Worm (Caenorhabditis elegans) whole organism, young adult: Measurements from ENCODE around the gene fbxa-197.

Source experiments
- B0019.2 ChIP-seq: fragments of 200-800 bp; sonication (Bioruptor generic); conservative IDR thresholded peaks from 2 replicates; pipeline ENCODE4 v1.3.6; 2022; ENCODE audit warnings: missing genetic modification reagents, missing genetic modification characterization, missing compliant biosample characterization
- B0261.1 ChIP-seq: sonication (generic microtip); optimal IDR thresholded peaks from 2 replicates; lab custom pipeline; 2016; ENCODE audit warnings: mild to moderate bottlenecking, missing genetic modification characterization, moderate library complexity, missing compliant biosample characterization
- B0336.3 ChIP-seq: fragments of 200-800 bp; sonication (Bioruptor generic); IDR thresholded peaks from 2 replicates; pipeline ENCODE4 v1.3.6; 2022; ENCODE audit warnings: missing genetic modification characterization, missing compliant biosample characterization
- C06A6.2 ChIP-seq: fragments of 200-800 bp; sonication (Bioruptor generic); conservative IDR thresholded peaks from 2 replicates; pipeline ENCODE4 v1.3.6; 2022; ENCODE audit warnings: missing genetic modification characterization, missing compliant biosample characterization
- F37B4.10 ChIP-seq: fragments of 200-800 bp; sonication (Bioruptor generic); IDR thresholded peaks from 2 replicates; pipeline ENCODE4 v1.3.6; 2022; ENCODE audit warnings: missing genetic modification characterization, missing compliant biosample characterization
- F57C9.4 ChIP-seq: sonication (generic microtip); optimal IDR thresholded peaks from 2 replicates; lab custom pipeline; 2017; ENCODE audit warnings: mild to moderate bottlenecking, missing genetic modification characterization, missing compliant biosample characterization
- T07F8.4 ChIP-seq: sonication (generic microtip); optimal IDR thresholded peaks from 2 replicates; lab custom pipeline; 2016; ENCODE audit warnings: mild to moderate bottlenecking, missing genetic modification characterization, moderate library complexity, missing compliant biosample characterization
- Y56A3A.18 ChIP-seq: fragments of 200-800 bp; sonication (Bioruptor generic); IDR thresholded peaks from 2 replicates; pipeline ENCODE4 v1.3.6; 2022; ENCODE audit warnings: missing genetic modification reagents, missing genetic modification characterization, missing compliant biosample characterization
- Y79H2A.3 ChIP-seq: fragments of 200-800 bp; sonication (Bioruptor generic); conservative IDR thresholded peaks from 2 replicates; pipeline ENCODE4 v1.3.6; 2022; ENCODE audit warnings: missing genetic modification reagents, missing genetic modification characterization, missing compliant biosample characterization
- ZK185.1 ChIP-seq: sonication (generic microtip); optimal IDR thresholded peaks from 2 replicates; lab custom pipeline; 2016; ENCODE audit warnings: mild to moderate bottlenecking, missing genetic modification characterization, missing compliant biosample characterization; ENCODE audit not compliant: poor library complexity, severe bottlenecking
- aptf-3 ChIP-seq: fragments of 200-800 bp; sonication (Bioruptor generic); IDR thresholded peaks from 2 replicates; pipeline ENCODE4 v1.3.6; 2022; ENCODE audit warnings: missing genetic modification characterization, missing compliant biosample characterization
- atf-7 ChIP-seq: sonication (generic microtip); optimal IDR thresholded peaks from 2 replicates; lab custom pipeline; 2017; ENCODE audit warnings: mild to moderate bottlenecking, missing genetic modification characterization, missing compliant biosample characterization
- attf-5 ChIP-seq: fragments of 200-800 bp; sonication (Bioruptor generic); optimal IDR thresholded peaks from 2 replicates; lab custom pipeline; 2018; ENCODE audit warnings: mild to moderate bottlenecking, missing genetic modification characterization, missing compliant biosample characterization
- cebp-1 ChIP-seq, 2 experiments: fragments of 200-800 bp in 1 of 2; sonication (Bioruptor generic) in 1 of 2; sonication (generic microtip) in 1 of 2; IDR thresholded peaks in 1 of 2; optimal IDR thresholded peaks in 1 of 2; 2 replicates each; pipeline versions ENCODE4 v1.3.6 to Lab custom; 2017 to 2022; ENCODE audit warnings: missing compliant biosample characterization in 2 of 2, missing genetic modification characterization in 2 of 2, mild to moderate bottlenecking in 1 of 2, missing genetic modification reagents in 1 of 2, moderate library complexity in 1 of 2
- ceh-27 ChIP-seq: fragments of 200-800 bp; sonication (Bioruptor generic); optimal IDR thresholded peaks from 2 replicates; lab custom pipeline; 2018; ENCODE audit warnings: mild to moderate bottlenecking, missing genetic modification characterization, moderate library complexity, missing compliant biosample characterization
- ceh-58 ChIP-seq: fragments of 200-800 bp; sonication (Bioruptor generic); IDR thresholded peaks from 2 replicates; pipeline ENCODE4 v1.3.6; 2022; ENCODE audit warnings: missing genetic modification characterization, missing compliant biosample characterization
- ceh-91 ChIP-seq: fragments of 200-800 bp; sonication (Bioruptor generic); IDR thresholded peaks from 2 replicates; pipeline ENCODE4 v1.3.6; 2022; ENCODE audit warnings: missing genetic modification reagents, missing genetic modification characterization, missing compliant biosample characterization
- die-1 ChIP-seq: sonication (generic microtip); optimal IDR thresholded peaks from 2 replicates; lab custom pipeline; 2016; ENCODE audit warnings: missing genotype, mild to moderate bottlenecking, missing genetic modification characterization, missing compliant biosample characterization
- dox-1 ChIP-seq: fragments of 200-800 bp; sonication (Bioruptor generic); IDR thresholded peaks from 2 replicates; pipeline ENCODE4 v1.3.6; 2022; ENCODE audit warnings: missing genetic modification reagents, missing genetic modification characterization, missing compliant biosample characterization
- ekl-4 ChIP-seq: fragments of 200-800 bp; sonication (Bioruptor generic); IDR thresholded peaks from 2 replicates; pipeline ENCODE4 v1.3.6; 2022; ENCODE audit warnings: missing genetic modification reagents, missing genetic modification characterization, missing compliant biosample characterization
- ets-4 ChIP-seq: fragments of 200-800 bp; sonication (Bioruptor generic); optimal IDR thresholded peaks from 2 replicates; lab custom pipeline; 2018; ENCODE audit warnings: mild to moderate bottlenecking, missing genetic modification characterization, missing compliant biosample characterization
- him-1 ChIP-seq: sonication (generic microtip); optimal IDR thresholded peaks from 2 replicates; lab custom pipeline; 2016; ENCODE audit warnings: missing genotype, missing genetic modification reagents, missing genetic modification characterization, missing compliant biosample characterization
- hmg-20 ChIP-seq: fragments of 200-800 bp; sonication (Bioruptor generic); IDR thresholded peaks from 2 replicates; pipeline ENCODE4 v1.3.6; 2022; ENCODE audit warnings: missing genetic modification reagents, missing genetic modification characterization, missing compliant biosample characterization
- hsf-1 ChIP-seq: fragments of 200-800 bp; sonication (Bioruptor generic); IDR thresholded peaks from 2 replicates; pipeline ENCODE4 v1.3.6; 2022; ENCODE audit warnings: missing genetic modification reagents, missing genetic modification characterization, missing compliant biosample characterization
- let-526 ChIP-seq: fragments of 200-800 bp; sonication (Bioruptor generic); IDR thresholded peaks from 2 replicates; pipeline ENCODE4 v1.3.6; 2022; ENCODE audit warnings: missing genetic modification reagents, missing genetic modification characterization, missing compliant biosample characterization
- lin-35 ChIP-seq, 3 experiments: fragments of 150-350 bp in 2 of 3; sonication (generic microtip) in 1 of 3; optimal IDR thresholded peaks; 2 replicates each; lab custom pipeline; 2014 to 2018; ENCODE audit warnings: missing biosample characterization in 3 of 3, missing genetic modification characterization in 3 of 3, missing genetic modification reagents in 3 of 3
- lin-40 ChIP-seq: sonication (generic microtip); optimal IDR thresholded peaks from 2 replicates; lab custom pipeline; 2016; ENCODE audit warnings: missing genetic modification characterization, mild to moderate bottlenecking, missing compliant biosample characterization, missing genotype, missing genetic modification reagents
- lsl-1 ChIP-seq: fragments of 200-800 bp; sonication (Bioruptor generic); optimal IDR thresholded peaks from 2 replicates; lab custom pipeline; 2018; ENCODE audit warnings: mild to moderate bottlenecking, missing genetic modification characterization, moderate library complexity, missing compliant biosample characterization
- lsy-27 ChIP-seq: sonication (generic microtip); optimal IDR thresholded peaks from 2 replicates; lab custom pipeline; 2017; ENCODE audit warnings: missing genetic modification characterization, mild to moderate bottlenecking, missing compliant biosample characterization, antibody characterized with exemption, missing genotype, borderline replicate concordance; ENCODE audit not compliant: insufficient read depth
- mcd-1 ChIP-seq: fragments of 200-800 bp; sonication (Bioruptor generic); IDR thresholded peaks from 2 replicates; pipeline ENCODE4 v1.3.6; 2022; ENCODE audit warnings: missing genetic modification reagents, missing genetic modification characterization, missing compliant biosample characterization
- nfya-1 ChIP-seq: sonication (generic microtip); optimal IDR thresholded peaks from 2 replicates; lab custom pipeline; 2017; ENCODE audit warnings: antibody characterized with exemption, missing compliant biosample characterization, missing genetic modification characterization, borderline replicate concordance; ENCODE audit not compliant: insufficient read depth
- nhr-179 ChIP-seq: sonication (generic microtip); optimal IDR thresholded peaks from 2 replicates; lab custom pipeline; 2016; ENCODE audit warnings: mild to moderate bottlenecking, missing genetic modification characterization, missing compliant biosample characterization
- nhr-90 ChIP-seq: sonication (generic microtip); optimal IDR thresholded peaks from 2 replicates; lab custom pipeline; 2016; ENCODE audit warnings: missing genotype, mild to moderate bottlenecking, missing genetic modification characterization, missing compliant biosample characterization
- pbrm-1 ChIP-seq: fragments of 200-800 bp; sonication (Bioruptor generic); IDR thresholded peaks from 2 replicates; pipeline ENCODE4 v1.3.6; 2022; ENCODE audit warnings: missing genetic modification reagents, missing genetic modification characterization, missing compliant biosample characterization
- rpc-1 ChIP-seq, 2 experiments: fragments of 150-350 bp in 1 of 2; sonication (generic microtip) in 1 of 2; optimal IDR thresholded peaks; 2 replicates each; lab custom pipeline; 2014 to 2018; ENCODE audit warnings: missing biosample characterization in 1 of 2, missing genetic modification characterization in 1 of 2, missing genetic modification reagents in 1 of 2, missing genotype in 1 of 2
- sdz-38 ChIP-seq: sonication (generic microtip); optimal IDR thresholded peaks from 2 replicates; lab custom pipeline; 2016; ENCODE audit warnings: missing genotype, missing genetic modification characterization, missing compliant biosample characterization
- snpc-1.1 ChIP-seq: sonication (generic microtip); optimal IDR thresholded peaks from 2 replicates; lab custom pipeline; 2017; ENCODE audit warnings: missing genetic modification characterization, mild to moderate bottlenecking, missing compliant biosample characterization, antibody characterized with exemption, moderate library complexity, missing genotype, missing genetic modification reagents; ENCODE audit not compliant: insufficient read depth
- snpc-3.4 ChIP-seq: sonication (generic microtip); optimal IDR thresholded peaks from 2 replicates; lab custom pipeline; 2017; ENCODE audit warnings: missing genetic modification characterization, mild to moderate bottlenecking, missing compliant biosample characterization, antibody characterized with exemption, moderate library complexity, missing genotype, missing genetic modification reagents
- snpc-4 ChIP-seq, 5 experiments: fragments of 150-350 bp in 1 of 5; sonication (generic microtip) in 4 of 5; optimal IDR thresholded peaks; 2 replicates each; lab custom pipeline; 2014 to 2018; ENCODE audit warnings: missing genetic modification characterization in 5 of 5, missing biosample characterization in 3 of 5, antibody characterized with exemption in 2 of 5, mild to moderate bottlenecking in 2 of 5, missing compliant biosample characterization in 2 of 5, missing genotype in 2 of 5, moderate library complexity in 2 of 5, missing genetic modification reagents in 1 of 5
- somi-1 ChIP-seq: fragments of 200-800 bp; sonication (Bioruptor generic); optimal IDR thresholded peaks from 2 replicates; lab custom pipeline; 2018; ENCODE audit warnings: mild to moderate bottlenecking, missing genetic modification characterization, missing compliant biosample characterization
- sptf-2 ChIP-seq: fragments of 200-800 bp; sonication (Bioruptor generic); optimal IDR thresholded peaks from 2 replicates; lab custom pipeline; 2018; ENCODE audit warnings: mild to moderate bottlenecking, missing genetic modification characterization, missing compliant biosample characterization
- tlf-1 ChIP-seq: fragments of 200-800 bp; sonication (Bioruptor generic); optimal IDR thresholded peaks from 2 replicates; lab custom pipeline; 2018; ENCODE audit warnings: mild to moderate bottlenecking, missing genetic modification characterization, missing compliant biosample characterization
- ztf-22 ChIP-seq: fragments of 200-800 bp; sonication (Bioruptor generic); optimal IDR thresholded peaks from 2 replicates; lab custom pipeline; 2018; ENCODE audit warnings: mild to moderate bottlenecking, missing genetic modification characterization, moderate library complexity, missing compliant biosample characterization
- ztf-28 ChIP-seq: fragments of 200-800 bp; sonication (Bioruptor generic); IDR thresholded peaks from 2 replicates; pipeline ENCODE4 v1.3.6; 2022; ENCODE audit warnings: missing genetic modification reagents, missing genetic modification characterization, missing compliant biosample characterization

fbxa-197 gene

ce11 chrV:15880705-15881104, 13.2 kb downstream of the fbxa-197 start (continued):
- peak; percentile 91 for TF ChIP-seq cebp-1 (GFP tag; IDR thresholded peaks at IDR 0.05; lab: Robert Waterston, UW)
- peak; percentile 94 for TF ChIP-seq cebp-1 (tag; optimal IDR thresholded peaks at IDR 0.05; lab: Kevin White, UChicago)
- no peak for TF ChIP-seq hsf-1 (GFP tag; lab: Robert Waterston, UW)
- TF ChIP-seq sptf-2 (GFP tag; lab: Kevin White, UChicago), result no peak
- no peak for TF ChIP-seq F37B4.10 (GFP tag; lab: Robert Waterston, UW)
- TF ChIP-seq nfya-1, result no peak
- TF ChIP-seq ets-4 (GFP tag; lab: Kevin White, UChicago), result no peak
- no peak for TF ChIP-seq sdz-38 (tag; lab: Kevin White, UChicago)
- TF ChIP-seq him-1 (tag; lab: Kevin White, UChicago), result no peak
- no peak for TF ChIP-seq B0261.1 (tag; lab: Kevin White, UChicago)
- TF ChIP-seq atf-7, result peak; percentile 73
- TF ChIP-seq nhr-90, result no peak
- no peak for TF ChIP-seq snpc-3.4
- no peak for TF ChIP-seq mcd-1
- TF ChIP-seq B0336.3 (GFP tag; lab: Robert Waterston, UW), result 0 out of 2 replicates have a peak, but pooled peaks have one; percentile 35
- TF ChIP-seq let-526 (GFP tag; lab: Robert Waterston, UW), result no peak
- TF ChIP-seq ceh-91 (GFP tag; lab: Robert Waterston, UW), result no peak
- TF ChIP-seq die-1 (tag; lab: Kevin White, UChicago), result no peak
- TF ChIP-seq rpc-1 (optimal IDR thresholded peaks at IDR 0.05; lab: Kevin White, UChicago), result no peak
- no peak for TF ChIP-seq rpc-1 (tag; optimal IDR thresholded peaks at IDR 0.05; lab: Kevin White, UChicago)
- TF ChIP-seq lin-40, result no peak
- 0 out of 2 replicates have a peak, but pooled peaks have one; percentile 23 for TF ChIP-seq dox-1 (GFP tag; lab: Robert Waterston, UW)
- no peak for TF ChIP-seq nhr-179 (tag; lab: Kevin White, UChicago)
- TF ChIP-seq ztf-22, result no peak
- TF ChIP-seq snpc-1.1 (tag; lab: Kevin White, UChicago), result no peak
- TF ChIP-seq F57C9.4, result no peak
- TF ChIP-seq ZK185.1 (tag; lab: Kevin White, UChicago), result no peak
- TF ChIP-seq C06A6.2 (GFP tag; lab: Robert Waterston, UW), result no peak
- TF ChIP-seq snpc-4 (GFP tag; optimal IDR thresholded peaks at IDR 0.05; lab: Kevin White, UChicago), result no peak
- TF ChIP-seq snpc-4 (tag; optimal IDR thresholded peaks at IDR 0.05; lab: Kevin White, UChicago), result peak in 1 of 4 experiments; percentile 11
- no peak for TF ChIP-seq ceh-58 (GFP tag; lab: Robert Waterston, UW)
- TF ChIP-seq ztf-28 (GFP tag; lab: Robert Waterston, UW), result no peak
- TF ChIP-seq ekl-4 (GFP tag; lab: Robert Waterston, UW), result no peak
- TF ChIP-seq lin-35 (GFP tag; optimal IDR thresholded peaks at IDR 0.05; lab: Kevin White, UChicago), result no peak
- TF ChIP-seq pbrm-1 (GFP tag; lab: Robert Waterston, UW), result no peak
- TF ChIP-seq lsy-27 (tag; lab: Kevin White, UChicago), result no peak

DNA sequence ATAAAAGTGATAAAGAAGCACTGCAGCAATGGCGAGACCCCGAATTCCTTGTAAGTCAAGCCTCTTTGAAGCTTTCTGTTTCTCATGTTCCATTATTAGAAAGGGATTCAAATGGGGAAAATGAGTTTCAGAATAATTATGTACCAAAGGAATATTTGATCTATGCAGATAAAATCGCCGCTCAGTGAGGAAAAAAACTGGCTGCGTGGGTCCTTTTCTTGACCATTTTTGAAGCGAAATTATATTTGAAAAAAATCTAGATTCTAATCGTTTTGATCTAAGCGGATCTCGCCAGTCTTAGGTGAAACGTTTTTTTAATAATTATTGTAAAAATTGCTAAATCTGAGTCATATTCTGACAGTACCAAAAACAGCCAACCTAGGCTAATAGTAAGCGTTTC, 17.2 kb downstream of the fbxa-197 start, which contains the start of gene oac-42:
oac-42 (minus strand) TSS at position 101 of the 400 bp plus-strand sequence.
- TF ChIP-seq attf-5 (GFP tag; lab: Kevin White, UChicago), result no peak
- TF ChIP-seq Y79H2A.3 (GFP tag; lab: Robert Waterston, UW), result no peak
- no peak for TF ChIP-seq ceh-91 (GFP tag; lab: Robert Waterston, UW)
- TF ChIP-seq aptf-3 (GFP tag; lab: Robert Waterston, UW), result no peak
- TF ChIP-seq Y56A3A.18 (GFP tag; lab: Robert Waterston, UW), result no peak
- no peak for TF ChIP-seq B0019.2 (GFP tag; lab: Robert Waterston, UW)
- no peak for TF ChIP-seq hmg-20 (GFP tag; lab: Robert Waterston, UW)
- TF ChIP-seq F57C9.4, result no peak
- no peak for TF ChIP-seq nhr-90
- TF ChIP-seq tlf-1, result no peak
- TF ChIP-seq nhr-179 (tag; lab: Kevin White, UChicago), result no peak
- TF ChIP-seq lsl-1 (GFP tag; lab: Kevin White, UChicago), result no peak
- TF ChIP-seq T07F8.4, result no peak
- TF ChIP-seq somi-1 (GFP tag; lab: Kevin White, UChicago), result no peak
- no peak for TF ChIP-seq ceh-27 (GFP tag; lab: Kevin White, UChicago)
